Fruit fly (Drosophila melanogaster): ENCODE measurements around the gene CG6678.

Gene CG6678

dm6 chr3R:21859509-21859908, 27.3 kb upstream of the CG6678 start (continued):
- TF ChIP-seq CG17612 (GFP tag; IDR thresholded peaks at IDR 0.05) (no peak), dpn (GFP tag; optimal IDR thresholded peaks at IDR 0.05) (peak; percentile 7 to 46), mld (GFP tag; IDR thresholded peaks at IDR 0.05; ENCODE audit: partially characterized antibody) (no peak), yki (optimal IDR thresholded peaks at IDR 0.05) (no peak), CG2875 (GFP tag; optimal IDR thresholded peaks at IDR 0.05) (peak; percentile 16), B-H1 (GFP tag; IDR thresholded peaks at IDR 0.05) (no peak)

dm6 chr3R:21862137-21862850, 24.5 kb upstream of the CG6678 start:
- no peak for TF ChIP-seq Trl (optimal IDR thresholded peaks at IDR 0.05)
- peak; percentile 58 for TF ChIP-seq Trl (GFP tag; optimal IDR thresholded peaks at IDR 0.05)
- no peak for TF ChIP-seq CG11560 (tag; IDR thresholded peaks at IDR 0.05)
- peak in 1 of 2 experiments; percentile 2 for TF ChIP-seq insv (GFP tag; optimal IDR thresholded peaks at IDR 0.05)
- TF ChIP-seq peb (GFP tag; IDR thresholded peaks at IDR 0.05): peak; percentile 67
- peak; percentile 86 for TF ChIP-seq zfh1 (GFP tag; IDR thresholded peaks at IDR 0.05)
- no peak for TF ChIP-seq CG7928 (GFP tag; optimal IDR thresholded peaks at IDR 0.05)
- peak; percentile 94 for TF ChIP-seq gsb-n (tag; optimal IDR thresholded peaks at IDR 0.05)
- TF ChIP-seq ken (GFP tag; IDR thresholded peaks at IDR 0.05): peak; percentile 86
- peak; percentile 64 for TF ChIP-seq CG9437 (GFP tag; optimal IDR thresholded peaks at IDR 0.05)
- peak in 1 of 2 experiments; percentile 86 for TF ChIP-seq Hr51 (GFP tag; optimal IDR thresholded peaks at IDR 0.05)
- peak; percentile 70 for TF ChIP-seq jing (GFP tag; optimal IDR thresholded peaks at IDR 0.05)
- TF ChIP-seq CG18599 (GFP tag; optimal IDR thresholded peaks at IDR 0.05): peak; percentile 3
- TF ChIP-seq Ets97D (GFP tag; optimal IDR thresholded peaks at IDR 0.05): no peak
- TF ChIP-seq tx (GFP tag; optimal IDR thresholded peaks at IDR 0.05): no peak
- TF ChIP-seq zen (tag; optimal IDR thresholded peaks at IDR 0.05): peak; percentile 30
- TF ChIP-seq NfI (GFP tag; optimal IDR thresholded peaks at IDR 0.05): peak; percentile 52
- peak; percentile 60 for TF ChIP-seq CG10147 (GFP tag; optimal IDR thresholded peaks at IDR 0.05)
- no peak for TF ChIP-seq CG15514 (GFP tag; optimal IDR thresholded peaks at IDR 0.05)
- peak; percentile 65 for TF ChIP-seq CG6689 (GFP tag; IDR thresholded peaks at IDR 0.05)
- no peak for TF ChIP-seq h (optimal IDR thresholded peaks at IDR 0.05)
- TF ChIP-seq HLH4C (GFP tag; IDR thresholded peaks at IDR 0.05; ENCODE audit: partially characterized antibody): no peak
- TF ChIP-seq Kr (GFP tag; optimal IDR thresholded peaks at IDR 0.05): no peak
- peak; percentile 60 for TF ChIP-seq CG5180 (GFP tag; optimal IDR thresholded peaks at IDR 0.05)
- no peak for TF ChIP-seq BEAF-32 (GFP tag; optimal IDR thresholded peaks at IDR 0.05)
- peak; percentile 85 for TF ChIP-seq CG12299 (tag; optimal IDR thresholded peaks at IDR 0.05)
- peak; percentile 56; the same call in 2 of the 3 replicates for TF ChIP-seq Optix (GFP tag; IDR thresholded peaks at IDR 0.05)
- peak; percentile 73 for TF ChIP-seq Sox100B (GFP tag; optimal IDR thresholded peaks at IDR 0.05)
- TF ChIP-seq Hey (tag; optimal IDR thresholded peaks at IDR 0.05): no peak
- TF ChIP-seq CG8944 (GFP tag; optimal IDR thresholded peaks at IDR 0.05): peak; percentile 39
- TF ChIP-seq CTCF (GFP tag; optimal IDR thresholded peaks at IDR 0.05): peak; percentile 19
- TF ChIP-seq CG7963 (GFP tag; IDR thresholded peaks at IDR 0.05; ENCODE audit: partially characterized antibody): no peak
- peak; percentile 11 for TF ChIP-seq CG8089 (GFP tag; optimal IDR thresholded peaks at IDR 0.05)
- no peak for TF ChIP-seq CG9797 (GFP tag; optimal IDR thresholded peaks at IDR 0.05)
- TF ChIP-seq crol (GFP tag; IDR thresholded peaks at IDR 0.05): no peak
- no peak for TF ChIP-seq CG31388 (GFP tag; optimal IDR thresholded peaks at IDR 0.05)
- TF ChIP-seq CG8290 (GFP tag; optimal IDR thresholded peaks at IDR 0.05): peak; percentile 68
- peak; percentile 15 to 39 for TF ChIP-seq CG8290 (tag; optimal IDR thresholded peaks at IDR 0.05)
- peak; percentile 17; the same call in 1 of the 2 replicates for TF ChIP-seq CG6272 (GFP tag; IDR thresholded peaks at IDR 0.05)
- TF ChIP-seq CG14014 (GFP tag; IDR thresholded peaks at IDR 0.05): peak; percentile 59; the same call in 1 of the 2 replicates
- TF ChIP-seq CG10959 (GFP tag; IDR thresholded peaks at IDR 0.05): peak; percentile 54
- TF ChIP-seq Bdp1 (GFP tag; optimal IDR thresholded peaks at IDR 0.05): peak; percentile 9
- TF ChIP-seq gcm (GFP tag; optimal IDR thresholded peaks at IDR 0.05): peak; percentile 96
- TF ChIP-seq CG15696 (tag; optimal IDR thresholded peaks at IDR 0.05): no peak
